Fruit fly (Drosophila melanogaster) whole organism, embryonic: ENCODE data around the gene CG11699.

Experiments used
- Abd-B ChIP-seq: fragments of 200-800 bp; sonication (Bioruptor generic); optimal IDR thresholded peaks from 2 replicates; lab custom pipeline; 2018; ENCODE audit warnings: missing biosample characterization, mild to moderate bottlenecking, missing genetic modification characterization, moderate library complexity
- Asciz ChIP-seq: fragments of 200-800 bp; sonication (Bioruptor generic); optimal IDR thresholded peaks from 2 replicates; lab custom pipeline; 2017; ENCODE audit warnings: missing biosample characterization, mild to moderate bottlenecking, missing genetic modification characterization, missing genetic modification reagents
- CG10147 ChIP-seq: fragments of 200-800 bp; sonication (Bioruptor generic); optimal IDR thresholded peaks from 2 replicates; lab custom pipeline; 2019; ENCODE audit warnings: missing biosample characterization, mild to moderate bottlenecking, missing genetic modification characterization, moderate library complexity
- CG10654 ChIP-seq: fragments of 200-800 bp; sonication (Bioruptor generic); optimal IDR thresholded peaks from 2 replicates; lab custom pipeline; 2016; ENCODE audit warnings: missing biosample characterization, missing genetic modification characterization
- CG11085 ChIP-seq: fragments of 200-800 bp; sonication (Bioruptor generic); IDR thresholded peaks from 2 replicates; pipeline ENCODE4 v1.3.6; 2022; ENCODE audit warnings: missing biosample characterization, missing genetic modification characterization
- CG11696 ChIP-seq: fragments of 200-800 bp; sonication (Bioruptor generic); IDR thresholded peaks from 2 replicates; pipeline ENCODE4 v1.3.6; 2022; ENCODE audit warnings: missing biosample characterization, missing genetic modification characterization
- CG13123 ChIP-seq: fragments of 200-800 bp; sonication (Bioruptor generic); optimal IDR thresholded peaks from 2 replicates; lab custom pipeline; 2016; ENCODE audit warnings: missing biosample characterization, missing genetic modification characterization
- CG13624 ChIP-seq: fragments of 200-800 bp; sonication (Bioruptor generic); optimal IDR thresholded peaks from 2 replicates; lab custom pipeline; 2016; ENCODE audit warnings: missing biosample characterization, missing genetic modification characterization
- CG14710 ChIP-seq: fragments of 200-800 bp; sonication (Bioruptor generic); optimal IDR thresholded peaks from 3 replicates; lab custom pipeline; 2019; ENCODE audit warnings: missing biosample characterization, mild to moderate bottlenecking, missing genetic modification characterization, moderate library complexity
- CG1647 ChIP-seq: fragments of 200-800 bp; sonication (Bioruptor generic); optimal IDR thresholded peaks from 3 replicates; lab custom pipeline; 2016; ENCODE audit warnings: missing biosample characterization, missing genetic modification characterization
- CG16863 ChIP-seq: fragments of 200-800 bp; sonication (Bioruptor generic); optimal IDR thresholded peaks from 3 replicates; lab custom pipeline; 2016; ENCODE audit warnings: missing biosample characterization, missing genetic modification characterization
- CG17328 ChIP-seq: fragments of 200-800 bp; sonication (Bioruptor generic); IDR thresholded peaks from 2 replicates; pipeline ENCODE4 v1.3.6; 2022; ENCODE audit warnings: missing biosample characterization, missing genetic modification characterization
- CG17361 ChIP-seq: fragments of 200-800 bp; sonication (Bioruptor generic); IDR thresholded peaks from 3 replicates; pipeline ENCODE4 v1.3.6; 2022; ENCODE audit warnings: missing biosample characterization, missing genetic modification characterization
- CG17802 ChIP-seq: fragments of 200-800 bp; sonication (Bioruptor generic); optimal IDR thresholded peaks from 2 replicates; lab custom pipeline; 2018; ENCODE audit warnings: missing biosample characterization, mild to moderate bottlenecking, missing genetic modification characterization, moderate library complexity
- CG2116 ChIP-seq: fragments of 200-800 bp; sonication (Bioruptor generic); optimal IDR thresholded peaks from 3 replicates; lab custom pipeline; 2018; ENCODE audit warnings: missing biosample characterization, mild to moderate bottlenecking, missing genetic modification characterization
- CG2889 ChIP-seq: fragments of 200-800 bp; sonication (Bioruptor generic); IDR thresholded peaks from 3 replicates; pipeline ENCODE4 v1.3.6; 2022; ENCODE audit warnings: missing biosample characterization, missing genetic modification characterization
- CG30431 ChIP-seq: fragments of 200-800 bp; sonication (Bioruptor generic); optimal IDR thresholded peaks from 2 replicates; lab custom pipeline; 2017; ENCODE audit warnings: missing biosample characterization, missing genetic modification characterization
- CG34376 ChIP-seq: fragments of 200-800 bp; sonication (Bioruptor generic); optimal IDR thresholded peaks from 2 replicates; lab custom pipeline; 2018; ENCODE audit warnings: missing biosample characterization, mild to moderate bottlenecking, missing genetic modification characterization
- CG4328 ChIP-seq: fragments of 200-800 bp; sonication (Bioruptor generic); optimal IDR thresholded peaks from 3 replicates; lab custom pipeline; 2017; ENCODE audit warnings: missing biosample characterization, missing genetic modification reagents, missing genetic modification characterization
- CG6854 ChIP-seq: fragments of 200-800 bp; sonication (Bioruptor generic); optimal IDR thresholded peaks from 3 replicates; lab custom pipeline; 2017; ENCODE audit warnings: missing biosample characterization, mild to moderate bottlenecking, missing genetic modification characterization
- CG8388 ChIP-seq: fragments of 200-800 bp; sonication (Bioruptor generic); optimal IDR thresholded peaks from 2 replicates; lab custom pipeline; 2019; ENCODE audit warnings: missing biosample characterization, mild to moderate bottlenecking, missing genetic modification characterization, moderate library complexity
- CG8478 ChIP-seq: fragments of >200 bp; optimal IDR thresholded peaks from 2 replicates; lab custom pipeline; 2018
- CoRest ChIP-seq: fragments of 200-800 bp; sonication (Bioruptor generic); optimal IDR thresholded peaks from 3 replicates; lab custom pipeline; 2018; ENCODE audit warnings: missing biosample characterization, mild to moderate bottlenecking, missing genetic modification characterization, moderate library complexity
- ERR ChIP-seq: fragments of 200-800 bp; sonication (Bioruptor generic); optimal IDR thresholded peaks from 2 replicates; lab custom pipeline; 2016; ENCODE audit warnings: missing biosample characterization, missing genetic modification characterization
- Eip74EF ChIP-seq, 2 experiments: fragments of 200-800 bp in 1 of 2; fragments of >200 bp in 1 of 2; sonication (Bioruptor generic) in 1 of 2; optimal IDR thresholded peaks; 2 replicates each; lab custom pipeline; 2017 to 2019; ENCODE audit warnings: missing biosample characterization in 2 of 2, missing genetic modification characterization in 2 of 2, mild to moderate bottlenecking in 1 of 2, moderate library complexity in 1 of 2
- Ets97D ChIP-seq: fragments of 200-800 bp; sonication (Bioruptor generic); optimal IDR thresholded peaks from 3 replicates; lab custom pipeline; 2016; ENCODE audit warnings: missing biosample characterization, missing genetic modification characterization
- Hmr ChIP-seq: fragments of 200-800 bp; sonication (Bioruptor generic); optimal IDR thresholded peaks from 3 replicates; lab custom pipeline; 2017; ENCODE audit warnings: mild to moderate bottlenecking, missing biosample characterization, missing genetic modification reagents, missing genetic modification characterization
- Hr3 ChIP-seq: fragments of 200-800 bp; sonication (Bioruptor generic); optimal IDR thresholded peaks from 3 replicates; lab custom pipeline; 2016; ENCODE audit warnings: missing biosample characterization, missing genetic modification characterization
- Hsf ChIP-seq: fragments of 200-800 bp; sonication (Bioruptor generic); optimal IDR thresholded peaks from 3 replicates; lab custom pipeline; 2016; ENCODE audit warnings: missing biosample characterization, missing genetic modification characterization
- Optix ChIP-seq: fragments of 200-800 bp; sonication (Bioruptor generic); IDR thresholded peaks from 3 replicates; pipeline ENCODE4 v1.3.6; 2022; ENCODE audit warnings: missing biosample characterization, missing genetic modification characterization
- Spps ChIP-seq: fragments of 200-800 bp; sonication (Bioruptor generic); optimal IDR thresholded peaks from 2 replicates; lab custom pipeline; 2018; ENCODE audit warnings: missing biosample characterization, mild to moderate bottlenecking, missing genetic modification characterization
- Ssrp ChIP-seq: fragments of 200-800 bp; sonication (Bioruptor generic); optimal IDR thresholded peaks from 2 replicates; lab custom pipeline; 2018; ENCODE audit warnings: missing biosample characterization, mild to moderate bottlenecking, missing genetic modification characterization, moderate library complexity
- Tbp ChIP-seq: fragments of >200 bp; optimal IDR thresholded peaks from 2 replicates; lab custom pipeline; 2018; ENCODE audit warnings: missing biosample characterization, missing genetic modification characterization
- chif ChIP-seq, 2 experiments: fragments of 200-800 bp; sonication (Bioruptor generic); optimal IDR thresholded peaks; 3 replicates each; lab custom pipeline; 2016; ENCODE audit warnings: missing biosample characterization in 2 of 2, missing genetic modification characterization in 2 of 2
- dimm ChIP-seq: fragments of 200-800 bp; sonication (Bioruptor generic); IDR thresholded peaks from 2 replicates; pipeline ENCODE4 v1.3.6; 2022; ENCODE audit warnings: missing biosample characterization, missing genetic modification characterization
- dmrt11E ChIP-seq: fragments of 200-800 bp; sonication (Bioruptor generic); optimal IDR thresholded peaks from 3 replicates; lab custom pipeline; 2018; ENCODE audit warnings: missing biosample characterization, mild to moderate bottlenecking, missing genetic modification characterization, moderate library complexity
- esg ChIP-seq: fragments of 200-800 bp; sonication (Bioruptor generic); conservative IDR thresholded peaks from 2 replicates; pipeline ENCODE4 v1.3.6; 2022; ENCODE audit warnings: missing biosample characterization, missing genetic modification characterization
- ewg ChIP-seq: fragments of 200-800 bp; sonication (Bioruptor generic); optimal IDR thresholded peaks from 3 replicates; lab custom pipeline; 2017; ENCODE audit warnings: mild to moderate bottlenecking, missing biosample characterization, missing genetic modification reagents, missing genetic modification characterization
- gt ChIP-seq: fragments of 200-800 bp; sonication (Bioruptor generic); IDR thresholded peaks from 2 replicates; pipeline ENCODE4 v1.3.6; 2022; ENCODE audit warnings: missing biosample characterization, missing genetic modification characterization
- inv ChIP-seq: fragments of 200-800 bp; sonication (Bioruptor generic); IDR thresholded peaks from 2 replicates; pipeline ENCODE4 v1.3.6; 2022; ENCODE audit warnings: missing biosample characterization, missing genetic modification characterization; ENCODE audit not compliant: partially characterized antibody
- jing ChIP-seq: fragments of 200-800 bp; sonication (Bioruptor generic); optimal IDR thresholded peaks from 2 replicates; lab custom pipeline; 2018; ENCODE audit warnings: missing biosample characterization, mild to moderate bottlenecking, missing genetic modification characterization
- lab ChIP-seq: fragments of 200-800 bp; sonication (Bioruptor generic); optimal IDR thresholded peaks from 3 replicates; lab custom pipeline; 2017; ENCODE audit warnings: missing biosample characterization, missing genetic modification characterization, mild to moderate bottlenecking, moderate library complexity, missing genetic modification reagents
- org-1 ChIP-seq: fragments of 200-800 bp; sonication (Bioruptor generic); optimal IDR thresholded peaks from 2 replicates; lab custom pipeline; 2017; ENCODE audit warnings: missing biosample characterization, missing genetic modification characterization
- pnt ChIP-seq: fragments of 200-800 bp; sonication (Bioruptor generic); optimal IDR thresholded peaks from 3 replicates; lab custom pipeline; 2016; ENCODE audit warnings: missing biosample characterization, missing genetic modification characterization
- sens-2 ChIP-seq: fragments of 200-800 bp; sonication (Bioruptor generic); IDR thresholded peaks from 2 replicates; pipeline ENCODE4 v1.3.6; 2022; ENCODE audit warnings: missing biosample characterization, missing genetic modification characterization
- slou ChIP-seq: fragments of 200-800 bp; sonication (Bioruptor generic); optimal IDR thresholded peaks from 3 replicates; lab custom pipeline; 2016; ENCODE audit warnings: missing biosample characterization, missing genetic modification characterization
- sob ChIP-seq: fragments of 200-800 bp; sonication (Bioruptor generic); IDR thresholded peaks from 2 replicates; pipeline ENCODE4 v1.3.6; 2022; ENCODE audit warnings: missing biosample characterization, missing genetic modification characterization
- sug ChIP-seq: fragments of 200-800 bp; optimal IDR thresholded peaks from 2 replicates; lab custom pipeline; 2019; ENCODE audit warnings: missing biosample characterization, mild to moderate bottlenecking, missing genetic modification characterization, moderate library complexity
- vvl ChIP-seq: fragments of 200-800 bp; sonication (Bioruptor generic); IDR thresholded peaks from 2 replicates; pipeline ENCODE4 v1.3.6; 2022; ENCODE audit warnings: missing biosample characterization, missing genetic modification characterization
- wek ChIP-seq: fragments of 200-800 bp; sonication (Bioruptor generic); optimal IDR thresholded peaks from 3 replicates; lab custom pipeline; 2018; ENCODE audit warnings: missing biosample characterization, mild to moderate bottlenecking, missing genetic modification characterization, moderate library complexity

Gene CG11699

DNA sequence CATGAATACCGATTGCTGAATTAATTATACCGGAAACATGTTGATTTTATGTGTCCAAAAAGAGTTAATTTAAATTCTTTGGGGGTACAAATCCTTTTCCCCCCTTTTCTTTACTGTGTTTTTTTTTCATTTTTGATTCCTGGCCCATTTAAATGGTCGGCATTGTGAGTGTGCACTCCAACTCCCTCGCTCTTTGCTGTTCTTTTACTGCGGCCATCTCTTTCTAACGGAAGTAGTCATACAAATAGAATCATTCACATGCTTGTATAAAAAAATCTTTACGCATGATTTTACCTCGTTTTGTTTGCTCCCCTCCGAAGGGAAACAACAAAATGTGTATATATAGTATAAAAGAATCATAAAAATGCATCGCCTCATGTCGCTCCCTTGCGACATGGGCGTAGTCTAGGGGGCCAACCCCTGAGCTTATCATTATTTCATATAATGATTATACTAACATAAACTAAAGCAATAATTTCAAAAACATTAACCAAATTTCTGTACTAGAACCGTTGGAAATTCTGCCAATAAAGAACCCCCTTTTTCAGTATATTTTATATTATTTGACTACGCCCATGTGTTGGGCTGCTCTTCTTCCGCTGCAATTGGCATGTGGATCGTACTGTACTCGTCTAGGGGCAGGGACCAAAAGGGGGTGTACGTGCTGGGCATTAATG lies 42.3 kb upstream of the CG11699 start (continued):
- TF ChIP-seq CG16863 (GFP tag; lab: Kevin White, UChicago) (peak; percentile 51), Spps (tag; lab: Kevin White, UChicago) (peak; percentile 76), vvl (GFP tag; lab: Robert Waterston, UW) (peak; percentile 84), Ets97D (GFP tag; lab: Kevin White, UChicago) (peak; percentile 13), jing (GFP tag; lab: Kevin White, UChicago) (peak; percentile 64), CG2116 (GFP tag; lab: Kevin White, UChicago) (peak; percentile 31), CG11696 (GFP tag; lab: Robert Waterston, UW) (peak; percentile 87), CoRest (peak; percentile 86), lab (GFP tag; lab: Kevin White, UChicago) (peak; percentile 61), CG10654 (peak; percentile 57), CG6854 (GFP tag; lab: Kevin White, UChicago) (peak; percentile 1), Tbp (GFP tag; lab: Kevin White, UChicago) (no peak), CG13123 (GFP tag; lab: Kevin White, UChicago) (peak; percentile 59), CG2889 (GFP tag; lab: Robert Waterston, UW) (no peak), dmrt11E (tag; lab: Kevin White, UChicago) (peak; percentile 92), CG8388 (GFP tag; lab: Kevin White, UChicago) (peak; percentile 81), CG10147 (GFP tag; lab: Kevin White, UChicago) (peak; percentile 48), gt (GFP tag; lab: Robert Waterston, UW) (peak; percentile 48; the same call in 1 of the 2 replicates), Abd-B (GFP tag; lab: Kevin White, UChicago) (peak; percentile 82), Hr3 (peak; percentile 71), Eip74EF (GFP tag; optimal IDR thresholded peaks at IDR 0.05; lab: Kevin White, UChicago) (peak in 1 of 2 experiments; percentile 81), sens-2 (peak; percentile 73), esg (GFP tag; lab: Robert Waterston, UW) (peak; percentile 56), pnt (GFP tag; lab: Kevin White, UChicago) (peak; percentile 47), Ssrp (tag; lab: Kevin White, UChicago) (peak; percentile 85), slou (peak; percentile 6), ERR (GFP tag; lab: Kevin White, UChicago) (no peak), inv (GFP tag; lab: Robert Waterston, UW) (no peak), Hsf (GFP tag; lab: Kevin White, UChicago) (peak; percentile 47), Hmr (GFP tag; lab: Kevin White, UChicago) (peak; percentile 28), CG14710 (tag; lab: Kevin White, UChicago) (peak; percentile 90), CG13624 (no peak), dimm (GFP tag; lab: Robert Waterston, UW) (no peak), Optix (peak; percentile 67; the same call in 2 of the 3 replicates), sug (tag; lab: Kevin White, UChicago) (peak; percentile 32), ewg (peak; percentile 65), sob (GFP tag; lab: Robert Waterston, UW) (peak; percentile 70), CG8478 (lab: Kevin White, UChicago) (no peak), CG1647 (peak; percentile 55), CG17802 (tag; lab: Kevin White, UChicago) (peak; percentile 51), CG17361 (GFP tag; lab: Robert Waterston, UW) (peak; percentile 88), chif (GFP tag; optimal IDR thresholded peaks at IDR 0.05; lab: Kevin White, UChicago) (peak; percentile 61 to 72), org-1 (GFP tag; lab: Kevin White, UChicago) (peak; percentile 38), CG34376 (GFP tag; lab: Kevin White, UChicago) (no peak), Asciz (GFP tag; lab: Kevin White, UChicago) (peak; percentile 74), CG4328 (GFP tag; lab: Kevin White, UChicago) (peak; percentile 61), CG30431 (GFP tag; lab: Kevin White, UChicago) (peak; percentile 68), CG11085 (GFP tag; lab: Robert Waterston, UW) (peak; percentile 56), CG17328 (GFP tag; lab: Robert Waterston, UW) (peak; percentile 88), wek (GFP tag; lab: Kevin White, UChicago) (peak; percentile 47)
